Worm (Caenorhabditis elegans) whole organism, midembryonic: ENCODE measurements around the gene R07B7.10.

Experiments
- T22C8.4 ChIP-seq: fragments of 200-800 bp; sonication (Bioruptor generic); IDR thresholded peaks from 2 replicates; pipeline ENCODE4 v1.3.6; 2022; ENCODE audit warnings: missing genetic modification characterization, missing compliant biosample characterization
- cog-1 ChIP-seq: sonication (generic microtip); optimal IDR thresholded peaks from 2 replicates; lab custom pipeline; 2016; ENCODE audit warnings: missing genetic modification characterization, missing compliant biosample characterization
- klf-2 ChIP-seq: fragments of 200-800 bp; sonication (Bioruptor generic); conservative IDR thresholded peaks from 2 replicates; pipeline ENCODE4 v1.3.6; 2022; ENCODE audit warnings: missing genetic modification reagents, missing genetic modification characterization, missing compliant biosample characterization
- med-1 ChIP-seq: sonication (generic microtip); optimal IDR thresholded peaks from 2 replicates; lab custom pipeline; 2017; ENCODE audit warnings: missing genetic modification characterization, mild to moderate bottlenecking, missing compliant biosample characterization, antibody characterized with exemption, missing genetic modification reagents; ENCODE audit not compliant: insufficient read depth
- ref-1 ChIP-seq: fragments of 200-800 bp; sonication (Bioruptor generic); conservative IDR thresholded peaks from 2 replicates; pipeline ENCODE4 v1.3.6; 2022; ENCODE audit warnings: missing genetic modification reagents, missing genetic modification characterization, missing compliant biosample characterization
- ztf-23 ChIP-seq: fragments of 200-800 bp; sonication (Bioruptor generic); IDR thresholded peaks from 2 replicates; pipeline ENCODE4 v1.3.6; 2022; ENCODE audit warnings: missing genetic modification reagents, missing genetic modification characterization, missing compliant biosample characterization
- ztf-29 ChIP-seq: fragments of 200-800 bp; sonication (Bioruptor generic); IDR thresholded peaks from 2 replicates; pipeline ENCODE4 v1.3.6; 2022; ENCODE audit warnings: missing genetic modification reagents, missing genetic modification characterization, missing compliant biosample characterization

DNA sequence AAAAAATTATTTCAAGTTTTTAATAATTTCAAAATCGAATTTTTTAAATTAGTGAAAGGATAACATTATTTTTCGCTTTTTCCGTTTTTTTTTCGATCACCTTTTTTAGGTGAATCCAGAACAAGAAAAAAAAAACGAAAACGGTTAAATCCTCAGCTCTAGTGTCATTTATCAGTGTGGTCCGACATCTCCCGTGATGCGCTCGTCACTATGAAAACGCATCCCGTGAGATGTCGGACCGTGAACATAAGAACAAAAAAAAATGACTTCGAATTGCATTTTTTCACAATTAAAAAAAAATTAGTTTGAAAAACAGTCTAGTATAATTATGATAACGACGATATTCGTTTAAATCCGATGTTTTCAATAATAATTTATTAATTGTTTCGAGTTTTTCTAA lies 35.3 kb upstream of the R07B7.10 start:
- TF ChIP-seq med-1 (GFP tag; lab: Kevin White, UChicago): no peak
- TF ChIP-seq ztf-23 (GFP tag; lab: Robert Waterston, UW): no peak
- no peak for TF ChIP-seq ref-1 (GFP tag; lab: Robert Waterston, UW)
- TF ChIP-seq T22C8.4 (GFP tag; lab: Robert Waterston, UW): no peak
- no peak for TF ChIP-seq klf-2 (GFP tag; lab: Robert Waterston, UW)
- TF ChIP-seq ztf-29: no peak
- no peak for TF ChIP-seq cog-1 (tag; lab: Kevin White, UChicago)
